Worm (Caenorhabditis elegans) whole organism, early embryonic: ENCODE measurements around the gene K08E7.5.

Experiments used
- B0310.2 ChIP-seq: sonication (generic microtip); optimal IDR thresholded peaks from 2 replicates; lab custom pipeline; 2016; ENCODE audit warnings: mild to moderate bottlenecking, missing genetic modification characterization, missing compliant biosample characterization
- F13C5.2 ChIP-seq: sonication (generic microtip); optimal IDR thresholded peaks from 2 replicates; lab custom pipeline; 2017; ENCODE audit warnings: mild to moderate bottlenecking, missing genetic modification characterization, inconsistent platforms, missing compliant biosample characterization
- aly-1 ChIP-seq: sonication (generic microtip); optimal IDR thresholded peaks from 2 replicates; lab custom pipeline; 2016; ENCODE audit warnings: missing genetic modification characterization, missing compliant biosample characterization
- ama-1 ChIP-seq: fragments of 150-350 bp; optimal IDR thresholded peaks from 2 replicates; lab custom pipeline; 2014
- ceh-13 ChIP-seq: fragments of 200-800 bp; sonication (Bioruptor generic); optimal IDR thresholded peaks from 2 replicates; lab custom pipeline; 2018; ENCODE audit warnings: mild to moderate bottlenecking, missing genetic modification characterization, missing compliant biosample characterization
- ceh-36 ChIP-seq: sonication (generic microtip); optimal IDR thresholded peaks from 2 replicates; lab custom pipeline; 2016; ENCODE audit warnings: missing genetic modification characterization, inconsistent platforms, missing compliant biosample characterization
- ets-7 ChIP-seq: sonication (generic microtip); optimal IDR thresholded peaks from 2 replicates; lab custom pipeline; 2016; ENCODE audit warnings: missing genotype, missing genetic modification characterization, missing compliant biosample characterization
- flt-1 ChIP-seq: fragments of 200-800 bp; sonication (Bioruptor generic); IDR thresholded peaks from 2 replicates; pipeline ENCODE4 v1.3.6; 2022; ENCODE audit warnings: missing genetic modification characterization, missing compliant biosample characterization
- hmbx-1 ChIP-seq: sonication (generic microtip); optimal IDR thresholded peaks from 2 replicates; lab custom pipeline; 2016; ENCODE audit warnings: mild to moderate bottlenecking, missing genetic modification characterization, missing compliant biosample characterization
- hmg-4 ChIP-seq: fragments of 200-800 bp; sonication (Bioruptor generic); optimal IDR thresholded peaks from 2 replicates; lab custom pipeline; 2018; ENCODE audit warnings: mild to moderate bottlenecking, missing genetic modification characterization, missing compliant biosample characterization
- hnd-1 ChIP-seq: sonication (generic microtip); optimal IDR thresholded peaks from 2 replicates; lab custom pipeline; 2016; ENCODE audit warnings: missing genetic modification characterization, missing compliant biosample characterization
- pes-1 ChIP-seq: fragments of 200-800 bp; sonication (Bioruptor generic); IDR thresholded peaks from 2 replicates; pipeline ENCODE4 v1.3.6; 2022; ENCODE audit warnings: missing genetic modification reagents, missing genetic modification characterization, missing compliant biosample characterization
- scrt-1 ChIP-seq: fragments of 200-800 bp; sonication (Bioruptor generic); IDR thresholded peaks from 2 replicates; pipeline ENCODE4 v1.3.6; 2022; ENCODE audit warnings: missing genetic modification characterization, missing compliant biosample characterization
- sea-1 ChIP-seq: fragments of 200-800 bp; sonication (Bioruptor generic); conservative IDR thresholded peaks from 2 replicates; pipeline ENCODE4 v1.3.6; 2022; ENCODE audit warnings: missing genetic modification characterization, missing compliant biosample characterization
- tbx-11 ChIP-seq: fragments of 200-800 bp; sonication (Bioruptor generic); IDR thresholded peaks from 2 replicates; pipeline ENCODE4 v1.3.6; 2022; ENCODE audit warnings: missing genetic modification characterization, missing compliant biosample characterization
- tbx-37 ChIP-seq: fragments of 200-800 bp; sonication (Bioruptor generic); conservative IDR thresholded peaks from 2 replicates; pipeline ENCODE4 v1.3.6; 2022; ENCODE audit warnings: missing genetic modification reagents, missing genetic modification characterization, missing compliant biosample characterization
- tra-4 ChIP-seq: sonication (generic microtip); optimal IDR thresholded peaks from 2 replicates; lab custom pipeline; 2017; ENCODE audit warnings: missing genetic modification characterization, missing compliant biosample characterization

K08E7.5 gene

DNA sequence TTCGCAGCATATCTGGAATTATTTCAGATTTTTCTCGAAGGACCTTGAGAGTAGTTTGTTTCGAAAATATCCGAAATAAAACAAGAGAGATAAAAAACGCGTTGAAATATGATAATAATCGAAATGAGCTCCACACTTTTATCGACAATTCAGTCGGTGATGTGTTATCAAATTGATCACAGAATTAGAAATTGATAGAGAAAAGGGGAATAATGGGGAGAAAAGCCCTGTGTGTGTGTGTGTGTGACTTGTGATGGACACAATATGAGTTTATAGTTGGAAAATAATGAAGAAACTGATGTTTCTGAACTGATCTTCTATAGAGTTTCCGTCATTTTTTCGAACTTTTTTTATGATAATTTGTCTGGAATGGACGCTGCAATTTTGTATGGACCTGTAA, 26.0 kb downstream of the K08E7.5 start, which contains the start of gene pgp-1:
Gene pgp-1 (minus strand): TSS at position 12 of the 400 bp plus-strand sequence.
- TF ChIP-seq hmg-4: no peak
- no peak for TF ChIP-seq hmbx-1
- no peak for TF ChIP-seq tbx-11 (GFP tag; lab: Robert Waterston, UW)
- no peak for TF ChIP-seq hnd-1 (tag; lab: Kevin White, UChicago)
- no peak for TF ChIP-seq sea-1 (GFP tag; lab: Robert Waterston, UW)
- no peak for TF ChIP-seq ets-7 (tag; lab: Kevin White, UChicago)
- TF ChIP-seq B0310.2: no peak
- no peak for TF ChIP-seq scrt-1 (GFP tag; lab: Robert Waterston, UW)
- no peak for TF ChIP-seq flt-1
- no peak for TF ChIP-seq ama-1 (lab: Kevin White, UChicago)
- TF ChIP-seq aly-1 (tag; lab: Kevin White, UChicago): no peak
- TF ChIP-seq ceh-13 (GFP tag; lab: Kevin White, UChicago): no peak
- no peak for TF ChIP-seq ceh-36 (tag; lab: Kevin White, UChicago)
- TF ChIP-seq pes-1 (GFP tag; lab: Robert Waterston, UW): no peak
- TF ChIP-seq F13C5.2 (tag; lab: Kevin White, UChicago): no peak
- TF ChIP-seq tra-4 (tag; lab: Kevin White, UChicago): no peak
- TF ChIP-seq tbx-37: no peak

- TF ChIP-seq tbx-37: no peak
- no peak for TF ChIP-seq hmg-4
- TF ChIP-seq hmbx-1: no peak
- no peak for TF ChIP-seq sea-1 (GFP tag; lab: Robert Waterston, UW)
- TF ChIP-seq ceh-13 (GFP tag; lab: Kevin White, UChicago): no peak
- TF ChIP-seq B0310.2: no peak
- no peak for TF ChIP-seq ets-7 (tag; lab: Kevin White, UChicago)
- no peak for TF ChIP-seq aly-1 (tag; lab: Kevin White, UChicago)
- no peak for TF ChIP-seq tbx-11 (GFP tag; lab: Robert Waterston, UW)
- TF ChIP-seq pes-1 (GFP tag; lab: Robert Waterston, UW): no peak
Measured at ce11 chrIV:12600941-12601340, 27.8 kb downstream of the K08E7.5 start.

DNA sequence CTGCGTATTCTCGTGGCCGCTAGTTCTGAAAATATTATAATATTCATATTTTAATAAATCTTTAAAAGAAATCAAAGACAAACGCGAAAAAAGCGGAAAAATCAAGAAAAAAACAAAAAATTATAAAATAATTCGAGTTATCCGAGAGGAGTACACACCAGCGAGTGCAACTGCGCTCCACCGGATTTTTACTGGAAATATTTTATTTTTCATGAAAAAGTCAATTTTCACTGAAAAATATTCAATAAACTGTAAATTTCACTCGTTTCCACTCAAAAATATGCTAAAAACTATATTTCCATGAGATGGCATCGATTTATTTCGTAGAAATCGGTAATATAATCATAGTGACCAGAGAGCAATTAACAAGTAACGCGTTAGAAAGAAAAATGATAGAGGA, 32.2 kb downstream of the K08E7.5 start, which contains the start of gene Y55D9A.2:
Gene Y55D9A.2 (minus strand): TSS at position 31 of the 400 bp plus-strand sequence.
- TF ChIP-seq hmbx-1 (peak; percentile 36), ets-7 (tag; lab: Kevin White, UChicago) (no peak), pes-1 (GFP tag; lab: Robert Waterston, UW) (no peak)

DNA sequence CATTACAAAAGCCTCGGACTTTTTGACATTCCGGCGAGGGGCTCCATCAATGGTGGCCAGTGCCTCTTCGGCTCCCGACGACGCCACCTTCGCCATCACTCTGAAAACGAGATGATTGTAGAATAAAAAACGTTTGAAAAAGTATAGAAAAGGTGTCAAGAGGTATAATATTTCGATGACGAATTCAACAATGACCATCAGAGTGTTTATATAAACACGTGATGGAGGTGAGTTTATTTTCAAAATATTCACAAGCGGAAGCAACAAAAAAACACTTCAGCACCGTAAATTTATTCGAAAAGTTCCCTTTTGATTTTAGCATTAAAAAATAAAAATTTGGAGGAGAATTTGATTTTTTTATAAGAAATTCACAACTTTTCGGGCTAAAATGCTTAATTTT, 41.5 kb downstream of the K08E7.5 start, which contains the start of gene efa-6:
Gene efa-6 (minus strand): TSS at position 101 of the 400 bp plus-strand sequence.
- TF ChIP-seq ama-1 (lab: Kevin White, UChicago) (no peak), ceh-13 (GFP tag; lab: Kevin White, UChicago) (no peak)

DNA sequence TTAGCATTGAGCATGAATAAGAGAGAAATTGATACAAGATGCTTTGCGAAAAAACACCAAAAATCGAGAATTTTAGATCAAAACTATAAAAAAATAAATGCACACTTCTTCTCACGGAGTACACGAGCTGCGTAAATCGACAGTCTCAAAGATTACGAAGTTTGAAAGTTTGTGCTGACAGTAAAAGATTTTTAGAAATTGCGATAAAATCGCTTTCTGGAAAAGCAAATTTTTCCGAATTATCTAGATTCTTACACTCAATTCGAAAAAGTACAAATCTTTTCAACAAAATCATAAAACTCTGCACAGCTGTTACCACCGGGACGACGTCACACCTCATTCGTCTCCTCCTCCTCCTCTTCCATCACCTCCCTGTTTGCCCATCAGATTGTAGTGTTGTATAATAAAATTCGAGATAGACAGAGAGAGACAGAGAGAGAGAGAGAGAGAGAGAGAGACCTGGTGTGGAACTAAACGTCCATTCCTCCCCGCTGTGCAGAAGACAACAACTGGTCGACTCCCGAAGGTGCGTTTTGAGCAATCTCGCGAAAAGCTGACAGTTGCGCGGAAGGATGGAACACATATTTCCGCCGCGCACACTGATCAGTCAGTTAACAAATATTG, 42.1 kb downstream of the K08E7.5 start:
- no peak for TF ChIP-seq tbx-37
- peak; percentile 40 for TF ChIP-seq hmg-4

ce11 chrIV:12616943-12617689, 43.9 kb downstream of the K08E7.5 start:
- TF ChIP-seq hmg-4 (peak; percentile 81), ceh-36 (tag; lab: Kevin White, UChicago) (peak; percentile 49), hmbx-1 (no peak)

DNA sequence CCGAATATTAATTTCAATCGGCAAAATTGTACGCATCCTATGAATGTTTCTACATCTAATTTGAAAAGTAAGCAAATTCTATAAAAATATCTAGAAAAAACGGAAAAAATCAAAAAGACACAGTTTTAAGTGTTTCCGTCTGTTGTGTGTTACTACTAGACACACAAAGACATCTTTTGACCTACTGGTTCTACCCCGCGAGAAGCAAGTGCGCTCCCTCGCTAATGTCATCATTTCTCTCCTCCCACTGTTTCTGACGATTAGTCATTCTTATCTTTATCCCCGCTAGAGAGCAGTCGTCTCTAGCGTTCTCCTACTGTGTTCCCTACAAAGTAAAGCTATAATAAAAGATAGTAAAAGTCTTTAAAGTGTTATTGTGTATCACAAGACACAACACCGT, 44.8 kb downstream of the K08E7.5 start:
- TF ChIP-seq B0310.2 (no peak), hmbx-1 (no peak), sea-1 (GFP tag; lab: Robert Waterston, UW) (no peak), hnd-1 (tag; lab: Kevin White, UChicago) (no peak)

ce11 chrIV:12618877-12619276, 45.7 kb downstream of the K08E7.5 start:
- TF ChIP-seq B0310.2: no peak
- TF ChIP-seq tra-4 (tag; lab: Kevin White, UChicago): no peak
- TF ChIP-seq hmbx-1: no peak
- TF ChIP-seq hmg-4: no peak
- no peak for TF ChIP-seq ets-7 (tag; lab: Kevin White, UChicago)
- no peak for TF ChIP-seq pes-1 (GFP tag; lab: Robert Waterston, UW)
- no peak for TF ChIP-seq sea-1 (GFP tag; lab: Robert Waterston, UW)
- TF ChIP-seq tbx-37: no peak
- no peak for TF ChIP-seq aly-1 (tag; lab: Kevin White, UChicago)
- TF ChIP-seq F13C5.2 (tag; lab: Kevin White, UChicago): no peak
- TF ChIP-seq hnd-1 (tag; lab: Kevin White, UChicago): no peak

ce11 chrIV:12620921-12621320, 47.8 kb downstream of the K08E7.5 start:
- no peak for TF ChIP-seq ceh-13 (GFP tag; lab: Kevin White, UChicago)
